Worm (Caenorhabditis elegans) whole organism, young adult: Measurements from ENCODE around the gene set-22.
A peak's percentile ranks its signal among the peaks of the same experiment; 100 is the strongest.

Source experiments
- B0019.2 ChIP-seq: fragments of 200-800 bp; sonication (Bioruptor generic); conservative IDR thresholded peaks from 2 replicates; pipeline ENCODE4 v1.3.6; 2022; ENCODE audit warnings: missing genetic modification reagents, missing genetic modification characterization, missing compliant biosample characterization
- B0336.3 ChIP-seq: fragments of 200-800 bp; sonication (Bioruptor generic); IDR thresholded peaks from 2 replicates; pipeline ENCODE4 v1.3.6; 2022; ENCODE audit warnings: missing genetic modification characterization, missing compliant biosample characterization
- C06A6.2 ChIP-seq: fragments of 200-800 bp; sonication (Bioruptor generic); conservative IDR thresholded peaks from 2 replicates; pipeline ENCODE4 v1.3.6; 2022; ENCODE audit warnings: missing genetic modification characterization, missing compliant biosample characterization
- F22D6.2 ChIP-seq: sonication (generic microtip); optimal IDR thresholded peaks from 2 replicates; lab custom pipeline; 2016; ENCODE audit warnings: mild to moderate bottlenecking, missing genetic modification characterization, missing compliant biosample characterization
- F37B4.10 ChIP-seq: fragments of 200-800 bp; sonication (Bioruptor generic); IDR thresholded peaks from 2 replicates; pipeline ENCODE4 v1.3.6; 2022; ENCODE audit warnings: missing genetic modification characterization, missing compliant biosample characterization
- F52B5.7 ChIP-seq: sonication (generic microtip); optimal IDR thresholded peaks from 2 replicates; lab custom pipeline; 2016; ENCODE audit warnings: mild to moderate bottlenecking, missing genetic modification characterization, missing compliant biosample characterization
- F57A8.1 ChIP-seq: fragments of 200-800 bp; sonication (Bioruptor generic); optimal IDR thresholded peaks from 2 replicates; lab custom pipeline; 2018; ENCODE audit warnings: mild to moderate bottlenecking, missing genetic modification characterization, moderate library complexity, missing compliant biosample characterization
- T07F8.4 ChIP-seq: sonication (generic microtip); optimal IDR thresholded peaks from 2 replicates; lab custom pipeline; 2016; ENCODE audit warnings: mild to moderate bottlenecking, missing genetic modification characterization, moderate library complexity, missing compliant biosample characterization
- T26A5.8 ChIP-seq: sonication (generic microtip); optimal IDR thresholded peaks from 2 replicates; lab custom pipeline; 2016; ENCODE audit warnings: missing genetic modification characterization, missing compliant biosample characterization
- aptf-3 ChIP-seq: fragments of 200-800 bp; sonication (Bioruptor generic); IDR thresholded peaks from 2 replicates; pipeline ENCODE4 v1.3.6; 2022; ENCODE audit warnings: missing genetic modification characterization, missing compliant biosample characterization
- atf-7 ChIP-seq: sonication (generic microtip); optimal IDR thresholded peaks from 2 replicates; lab custom pipeline; 2017; ENCODE audit warnings: mild to moderate bottlenecking, missing genetic modification characterization, missing compliant biosample characterization
- athp-1 ChIP-seq: sonication (generic microtip); optimal IDR thresholded peaks from 2 replicates; lab custom pipeline; 2017; ENCODE audit warnings: mild to moderate bottlenecking, missing genetic modification characterization, missing compliant biosample characterization
- attf-3 ChIP-seq: fragments of 200-800 bp; sonication (Bioruptor generic); conservative IDR thresholded peaks from 2 replicates; pipeline ENCODE4 v1.3.6; 2022; ENCODE audit warnings: missing genetic modification reagents, missing genetic modification characterization, missing compliant biosample characterization
- bed-2 ChIP-seq: fragments of 200-800 bp; sonication (Bioruptor generic); IDR thresholded peaks from 2 replicates; pipeline ENCODE4 v1.3.6; 2022; ENCODE audit warnings: missing genetic modification reagents, missing genetic modification characterization, missing compliant biosample characterization
- ceh-27 ChIP-seq: fragments of 200-800 bp; sonication (Bioruptor generic); optimal IDR thresholded peaks from 2 replicates; lab custom pipeline; 2018; ENCODE audit warnings: mild to moderate bottlenecking, missing genetic modification characterization, moderate library complexity, missing compliant biosample characterization
- dpff-1 ChIP-seq: sonication (generic microtip); optimal IDR thresholded peaks from 2 replicates; lab custom pipeline; 2017; ENCODE audit warnings: mild to moderate bottlenecking, missing genetic modification characterization, missing compliant biosample characterization
- efl-1 ChIP-seq: fragments of 150-350 bp; optimal IDR thresholded peaks from 2 replicates; lab custom pipeline; 2014; ENCODE audit warnings: missing biosample characterization, missing genetic modification reagents, missing genetic modification characterization
- ets-4 ChIP-seq: fragments of 200-800 bp; sonication (Bioruptor generic); optimal IDR thresholded peaks from 2 replicates; lab custom pipeline; 2018; ENCODE audit warnings: mild to moderate bottlenecking, missing genetic modification characterization, missing compliant biosample characterization
- gei-17 ChIP-seq: fragments of 200-800 bp; sonication (Bioruptor generic); optimal IDR thresholded peaks from 2 replicates; lab custom pipeline; 2018; ENCODE audit warnings: mild to moderate bottlenecking, missing genetic modification characterization, missing compliant biosample characterization
- hlh-26 ChIP-seq: fragments of 200-800 bp; sonication (Bioruptor generic); conservative IDR thresholded peaks from 2 replicates; pipeline ENCODE4 v1.3.6; 2022; ENCODE audit warnings: missing genetic modification reagents, missing genetic modification characterization, missing compliant biosample characterization
- hmg-1.2 ChIP-seq: fragments of 200-800 bp; sonication (Bioruptor generic); IDR thresholded peaks from 2 replicates; pipeline ENCODE4 v1.3.6; 2022; ENCODE audit warnings: missing genetic modification reagents, missing genetic modification characterization, missing compliant biosample characterization
- hmg-20 ChIP-seq: fragments of 200-800 bp; sonication (Bioruptor generic); IDR thresholded peaks from 2 replicates; pipeline ENCODE4 v1.3.6; 2022; ENCODE audit warnings: missing genetic modification reagents, missing genetic modification characterization, missing compliant biosample characterization
- hsf-1 ChIP-seq: fragments of 200-800 bp; sonication (Bioruptor generic); IDR thresholded peaks from 2 replicates; pipeline ENCODE4 v1.3.6; 2022; ENCODE audit warnings: missing genetic modification reagents, missing genetic modification characterization, missing compliant biosample characterization
- lin-54 ChIP-seq: fragments of 200-800 bp; sonication (Bioruptor generic); optimal IDR thresholded peaks from 2 replicates; lab custom pipeline; 2018; ENCODE audit warnings: mild to moderate bottlenecking, missing genetic modification characterization, missing compliant biosample characterization
- lsy-27 ChIP-seq: sonication (generic microtip); optimal IDR thresholded peaks from 2 replicates; lab custom pipeline; 2017; ENCODE audit warnings: missing genetic modification characterization, mild to moderate bottlenecking, missing compliant biosample characterization, antibody characterized with exemption, missing genotype, borderline replicate concordance; ENCODE audit not compliant: insufficient read depth
- mel-28 ChIP-seq: sonication (generic microtip); optimal IDR thresholded peaks from 2 replicates; lab custom pipeline; 2016; ENCODE audit warnings: borderline replicate concordance, mild to moderate bottlenecking, missing genetic modification characterization, missing compliant biosample characterization
- mes-4 ChIP-seq: sonication (generic microtip); optimal IDR thresholded peaks from 2 replicates; lab custom pipeline; 2016; ENCODE audit warnings: missing genotype, missing genetic modification characterization, missing compliant biosample characterization
- mxl-1 ChIP-seq: sonication (generic microtip); optimal IDR thresholded peaks from 2 replicates; lab custom pipeline; 2016; ENCODE audit warnings: missing genetic modification characterization, missing compliant biosample characterization
- nfya-1 ChIP-seq: sonication (generic microtip); optimal IDR thresholded peaks from 2 replicates; lab custom pipeline; 2017; ENCODE audit warnings: antibody characterized with exemption, missing compliant biosample characterization, missing genetic modification characterization, borderline replicate concordance; ENCODE audit not compliant: insufficient read depth
- nhr-120 ChIP-seq: fragments of 200-800 bp; sonication (Bioruptor generic); IDR thresholded peaks from 2 replicates; pipeline ENCODE4 v1.3.6; 2022; ENCODE audit warnings: missing genetic modification characterization, missing compliant biosample characterization
- nhr-80 ChIP-seq: sonication (generic microtip); optimal IDR thresholded peaks from 2 replicates; lab custom pipeline; 2016; ENCODE audit warnings: missing genetic modification characterization, missing compliant biosample characterization
- pbrm-1 ChIP-seq: fragments of 200-800 bp; sonication (Bioruptor generic); IDR thresholded peaks from 2 replicates; pipeline ENCODE4 v1.3.6; 2022; ENCODE audit warnings: missing genetic modification reagents, missing genetic modification characterization, missing compliant biosample characterization
- rcor-1 ChIP-seq: fragments of 200-800 bp; sonication (Bioruptor generic); IDR thresholded peaks from 2 replicates; pipeline ENCODE4 v1.3.6; 2022; ENCODE audit warnings: missing genetic modification reagents, missing genetic modification characterization, missing compliant biosample characterization
- rec-8 ChIP-seq, 2 experiments: sonication (generic microtip); optimal IDR thresholded peaks; 2 replicates each; lab custom pipeline; 2016; ENCODE audit warnings: mild to moderate bottlenecking in 2 of 2, missing genetic modification characterization in 2 of 2, missing genetic modification reagents in 2 of 2, missing genotype in 2 of 2, missing biosample characterization in 1 of 2, missing compliant biosample characterization in 1 of 2, moderate library complexity in 1 of 2
- rpc-1 ChIP-seq, 2 experiments: fragments of 150-350 bp in 1 of 2; sonication (generic microtip) in 1 of 2; optimal IDR thresholded peaks; 2 replicates each; lab custom pipeline; 2014 to 2018; ENCODE audit warnings: missing biosample characterization in 1 of 2, missing genetic modification characterization in 1 of 2, missing genetic modification reagents in 1 of 2, missing genotype in 1 of 2
- sea-2 ChIP-seq: fragments of 200-800 bp; sonication (Bioruptor generic); IDR thresholded peaks from 2 replicates; pipeline ENCODE4 v1.3.6; 2022; ENCODE audit warnings: missing genetic modification characterization, missing compliant biosample characterization
- snpc-1.1 ChIP-seq: sonication (generic microtip); optimal IDR thresholded peaks from 2 replicates; lab custom pipeline; 2017; ENCODE audit warnings: missing genetic modification characterization, mild to moderate bottlenecking, missing compliant biosample characterization, antibody characterized with exemption, moderate library complexity, missing genotype, missing genetic modification reagents; ENCODE audit not compliant: insufficient read depth
- snpc-4 ChIP-seq, 5 experiments: fragments of 150-350 bp in 1 of 5; sonication (generic microtip) in 4 of 5; optimal IDR thresholded peaks; 2 replicates each; lab custom pipeline; 2014 to 2018; ENCODE audit warnings: missing genetic modification characterization in 5 of 5, missing biosample characterization in 3 of 5, antibody characterized with exemption in 2 of 5, mild to moderate bottlenecking in 2 of 5, missing compliant biosample characterization in 2 of 5, missing genotype in 2 of 5, moderate library complexity in 2 of 5, missing genetic modification reagents in 1 of 5
- tlf-1 ChIP-seq: fragments of 200-800 bp; sonication (Bioruptor generic); optimal IDR thresholded peaks from 2 replicates; lab custom pipeline; 2018; ENCODE audit warnings: mild to moderate bottlenecking, missing genetic modification characterization, missing compliant biosample characterization
- unc-130 ChIP-seq: sonication (generic microtip); optimal IDR thresholded peaks from 2 replicates; lab custom pipeline; 2016; ENCODE audit warnings: missing genetic modification reagents, missing genetic modification characterization, missing compliant biosample characterization
- unc-62 ChIP-seq: fragments of 150-350 bp; optimal IDR thresholded peaks from 2 replicates; lab custom pipeline; 2014; ENCODE audit warnings: missing biosample characterization, missing genetic modification reagents, missing genetic modification characterization
- zfh-2 ChIP-seq: fragments of 200-800 bp; sonication (Bioruptor generic); conservative IDR thresholded peaks from 2 replicates; pipeline ENCODE4 v1.3.6; 2022; ENCODE audit warnings: missing genetic modification reagents, missing genetic modification characterization, missing compliant biosample characterization
- zim-3 ChIP-seq: sonication (generic microtip); optimal IDR thresholded peaks from 2 replicates; lab custom pipeline; 2017; ENCODE audit warnings: mild to moderate bottlenecking, missing genetic modification characterization, moderate library complexity, missing compliant biosample characterization
- ztf-26 ChIP-seq: sonication (generic microtip); optimal IDR thresholded peaks from 2 replicates; lab custom pipeline; 2017; ENCODE audit warnings: missing genetic modification characterization, missing compliant biosample characterization
- ztf-28 ChIP-seq: fragments of 200-800 bp; sonication (Bioruptor generic); IDR thresholded peaks from 2 replicates; pipeline ENCODE4 v1.3.6; 2022; ENCODE audit warnings: missing genetic modification reagents, missing genetic modification characterization, missing compliant biosample characterization
- ztf-6 ChIP-seq: fragments of 200-800 bp; sonication (Bioruptor generic); IDR thresholded peaks from 2 replicates; pipeline ENCODE4 v1.3.6; 2022; ENCODE audit warnings: missing genetic modification reagents, missing genetic modification characterization, missing compliant biosample characterization

The set-22 gene

DNA sequence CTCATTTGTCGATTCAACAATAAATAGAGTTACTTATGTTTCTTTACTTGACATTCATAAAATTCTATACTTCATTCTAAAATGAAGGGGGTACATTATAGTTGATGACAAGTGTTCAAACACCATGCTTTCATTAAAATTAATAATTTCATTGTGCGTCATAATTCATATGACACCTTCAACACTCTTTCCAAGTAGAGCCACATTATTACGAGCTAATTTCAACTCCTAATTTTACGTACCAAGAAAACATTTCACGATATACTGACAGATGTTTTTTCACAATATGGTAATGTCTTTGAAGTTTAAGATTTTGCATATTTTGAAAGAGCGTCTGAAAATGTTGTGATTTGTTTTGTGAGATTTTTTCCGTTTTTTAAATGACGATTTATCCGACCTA, 28.8 kb downstream of the set-22 start:
- TF ChIP-seq C06A6.2 (GFP tag; lab: Robert Waterston, UW), result no peak
- no peak for TF ChIP-seq nhr-120 (GFP tag; lab: Robert Waterston, UW)
- no peak for TF ChIP-seq T26A5.8 (tag; lab: Kevin White, UChicago)
- TF ChIP-seq ets-4 (GFP tag; lab: Kevin White, UChicago), result no peak
- TF ChIP-seq mxl-1, result no peak
- TF ChIP-seq hlh-26 (GFP tag; lab: Robert Waterston, UW), result no peak
- no peak for TF ChIP-seq lsy-27 (tag; lab: Kevin White, UChicago)
- no peak for TF ChIP-seq nhr-80
- TF ChIP-seq atf-7 (tag; lab: Kevin White, UChicago), result no peak
- no peak for TF ChIP-seq snpc-4 (GFP tag; optimal IDR thresholded peaks at IDR 0.05; lab: Kevin White, UChicago)
- no peak for TF ChIP-seq snpc-4 (tag; optimal IDR thresholded peaks at IDR 0.05; lab: Kevin White, UChicago)
- TF ChIP-seq F52B5.7, result no peak
- TF ChIP-seq nfya-1 (tag; lab: Kevin White, UChicago), result no peak
- no peak for TF ChIP-seq pbrm-1
- no peak for TF ChIP-seq B0019.2 (GFP tag; lab: Robert Waterston, UW)
- TF ChIP-seq ztf-28 (GFP tag; lab: Robert Waterston, UW), result no peak
- TF ChIP-seq rec-8 (tag; optimal IDR thresholded peaks at IDR 0.05; lab: Kevin White, UChicago), result no peak
- no peak for TF ChIP-seq zim-3
- no peak for TF ChIP-seq mel-28 (tag; lab: Kevin White, UChicago)
- no peak for TF ChIP-seq mes-4

DNA sequence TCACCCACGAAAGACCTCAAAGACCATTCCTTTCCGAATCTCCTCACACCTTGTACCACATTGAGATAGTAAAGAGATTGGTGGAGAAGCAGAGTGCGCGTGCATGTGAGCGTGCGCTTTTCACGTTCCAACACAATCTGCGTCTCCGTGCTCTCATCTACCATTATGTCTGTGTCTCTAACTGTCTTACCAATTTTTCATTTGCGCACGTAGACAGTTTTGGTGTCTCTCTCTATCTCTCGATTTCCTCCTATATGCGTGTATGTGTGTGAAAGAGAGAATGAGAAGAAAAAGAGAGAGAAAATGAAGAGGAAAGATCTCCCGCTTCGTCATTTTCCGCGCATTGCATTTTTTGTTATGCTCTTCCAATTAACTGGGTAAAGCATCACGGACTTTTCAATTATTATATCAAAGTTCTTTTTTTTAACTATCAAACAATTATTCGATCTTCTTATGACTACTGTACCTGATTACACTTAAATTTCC, 29.9 kb downstream of the set-22 start:
- TF ChIP-seq F37B4.10 (GFP tag; lab: Robert Waterston, UW) (no peak), rpc-1 (optimal IDR thresholded peaks at IDR 0.05; lab: Kevin White, UChicago) (no peak), rpc-1 (tag; optimal IDR thresholded peaks at IDR 0.05; lab: Kevin White, UChicago) (no peak), efl-1 (GFP tag; lab: Kevin White, UChicago) (no peak), snpc-1.1 (no peak), unc-62 (GFP tag; lab: Kevin White, UChicago) (peak; percentile 9), ztf-26 (tag; lab: Kevin White, UChicago) (peak; percentile 38), lsy-27 (tag; lab: Kevin White, UChicago) (no peak), ceh-27 (GFP tag; lab: Kevin White, UChicago) (peak; percentile 94), T07F8.4 (no peak), B0336.3 (GFP tag; lab: Robert Waterston, UW) (peak; percentile 81), C06A6.2 (GFP tag; lab: Robert Waterston, UW) (peak; percentile 79), B0019.2 (GFP tag; lab: Robert Waterston, UW) (no peak), lin-54 (GFP tag; lab: Kevin White, UChicago) (peak; percentile 57), athp-1 (tag; lab: Kevin White, UChicago) (no peak), hmg-20 (GFP tag; lab: Robert Waterston, UW) (no peak), T26A5.8 (tag; lab: Kevin White, UChicago) (no peak), zfh-2 (no peak), dpff-1 (tag; lab: Kevin White, UChicago) (no peak), bed-2 (GFP tag; lab: Robert Waterston, UW) (no peak), tlf-1 (peak; percentile 53), aptf-3 (GFP tag; lab: Robert Waterston, UW) (no peak), nhr-80 (peak; percentile 64), ztf-6 (no peak), gei-17 (peak; percentile 7), unc-130 (no peak), F57A8.1 (GFP tag; lab: Kevin White, UChicago) (no peak), hsf-1 (GFP tag; lab: Robert Waterston, UW) (no peak), attf-3 (GFP tag; lab: Robert Waterston, UW) (no peak), hmg-1.2 (peak; percentile 85), zim-3 (no peak), rcor-1 (GFP tag; lab: Robert Waterston, UW) (no peak), F22D6.2 (tag; lab: Kevin White, UChicago) (no peak), sea-2 (GFP tag; lab: Robert Waterston, UW) (no peak), mel-28 (tag; lab: Kevin White, UChicago) (no peak)
